Worm (Caenorhabditis elegans) whole organism, L1 larva: Measurements from ENCODE around the gene T14B4.5.
A peak's percentile ranks its signal among the peaks of the same experiment; 100 is the strongest.

Experiments used
- C04F5.9 ChIP-seq: sonication (generic microtip); optimal IDR thresholded peaks from 2 replicates; lab custom pipeline; 2016; ENCODE audit warnings: missing genetic modification characterization, missing compliant biosample characterization
- C16A3.4 ChIP-seq: fragments of 150-350 bp; optimal IDR thresholded peaks from 2 replicates; lab custom pipeline; 2014; ENCODE audit warnings: missing biosample characterization, missing genetic modification characterization
- alr-1 ChIP-seq: fragments of 200-800 bp; sonication (Bioruptor generic); optimal IDR thresholded peaks from 2 replicates; lab custom pipeline; 2018; ENCODE audit warnings: borderline replicate concordance, mild to moderate bottlenecking, missing genetic modification characterization, missing compliant biosample characterization
- ceh-63 ChIP-seq: fragments of 200-800 bp; sonication (Bioruptor generic); optimal IDR thresholded peaks from 2 replicates; lab custom pipeline; 2018; ENCODE audit warnings: mild to moderate bottlenecking, missing genetic modification characterization, missing compliant biosample characterization
- ceh-8 ChIP-seq: fragments of 200-800 bp; sonication (Bioruptor generic); optimal IDR thresholded peaks from 2 replicates; lab custom pipeline; 2018; ENCODE audit warnings: mild to moderate bottlenecking, missing genetic modification characterization, moderate library complexity, missing compliant biosample characterization
- ceh-82 ChIP-seq, 3 experiments: fragments of 150-350 bp in 1 of 3; sonication (generic microtip) in 2 of 3; optimal IDR thresholded peaks; 2 replicates each; lab custom pipeline; 2014 to 2017; ENCODE audit warnings: missing biosample characterization in 3 of 3, missing genetic modification characterization in 3 of 3
- ceh-90 ChIP-seq: sonication (generic microtip); optimal IDR thresholded peaks from 2 replicates; lab custom pipeline; 2016; ENCODE audit warnings: missing genetic modification characterization, missing compliant biosample characterization
- dsc-1 ChIP-seq: sonication (generic microtip); optimal IDR thresholded peaks from 2 replicates; lab custom pipeline; 2016; ENCODE audit warnings: mild to moderate bottlenecking, missing genetic modification characterization, missing compliant biosample characterization
- efl-1 ChIP-seq, 4 experiments: fragments of 150-350 bp; optimal IDR thresholded peaks in 3 of 4; peaks in 1 of 4; 1 replicate in 1 of 4; 2 replicates in 3 of 4; lab custom pipeline; 2014; ENCODE audit warnings: missing biosample characterization in 2 of 4, missing genetic modification characterization in 2 of 4, missing genetic modification reagents in 2 of 4
- efl-3 ChIP-seq: fragments of 200-800 bp; sonication (Bioruptor generic); optimal IDR thresholded peaks from 2 replicates; lab custom pipeline; 2018; ENCODE audit warnings: mild to moderate bottlenecking, missing genetic modification characterization, missing compliant biosample characterization
- egl-27 ChIP-seq, 2 experiments: fragments of 150-350 bp in 1 of 2; sonication (generic microtip); optimal IDR thresholded peaks; 3 replicates each; lab custom pipeline; 2017 to 2018; ENCODE audit warnings: missing biosample characterization in 2 of 2, missing genetic modification characterization in 2 of 2, missing genetic modification reagents in 2 of 2
- elt-3 ChIP-seq, 6 experiments: fragments of 150-350 bp in 1 of 6; sonication (generic microtip); optimal IDR thresholded peaks; 2 replicates each; lab custom pipeline; 2017 to 2018; ENCODE audit warnings: missing biosample characterization in 6 of 6, missing genetic modification characterization in 6 of 6, inconsistent platforms in 1 of 6
- ets-5 ChIP-seq: fragments of 200-800 bp; sonication (Bioruptor generic); IDR thresholded peaks from 2 replicates; pipeline ENCODE4 v1.3.6; 2022; ENCODE audit warnings: missing genetic modification characterization, missing compliant biosample characterization
- fkh-4 ChIP-seq: sonication (generic microtip); optimal IDR thresholded peaks from 2 replicates; lab custom pipeline; 2016; ENCODE audit warnings: missing compliant biosample characterization, missing genetic modification characterization, borderline replicate concordance
- grh-1 ChIP-seq: fragments of 200-800 bp; sonication (Bioruptor generic); IDR thresholded peaks from 2 replicates; pipeline ENCODE4 v1.3.6; 2022; ENCODE audit warnings: missing genetic modification reagents, missing genetic modification characterization, missing compliant biosample characterization
- hlh-4 ChIP-seq: sonication (generic microtip); optimal IDR thresholded peaks from 2 replicates; lab custom pipeline; 2016; ENCODE audit warnings: mild to moderate bottlenecking, missing genetic modification characterization, missing compliant biosample characterization
- irx-1 ChIP-seq: sonication (generic microtip); optimal IDR thresholded peaks from 2 replicates; lab custom pipeline; 2016; ENCODE audit warnings: missing genetic modification characterization, missing compliant biosample characterization
- isw-1 ChIP-seq: fragments of 200-800 bp; sonication (Bioruptor generic); IDR thresholded peaks from 2 replicates; pipeline ENCODE4 v1.3.6; 2022; ENCODE audit warnings: missing genetic modification characterization, missing compliant biosample characterization
- lin-13 ChIP-seq: fragments of 150-350 bp; optimal IDR thresholded peaks from 2 replicates; lab custom pipeline; 2014; ENCODE audit warnings: missing biosample characterization, missing genetic modification reagents, missing genetic modification characterization
- lin-14 ChIP-seq: fragments of 200-800 bp; sonication (Bioruptor generic); optimal IDR thresholded peaks from 2 replicates; lab custom pipeline; 2018; ENCODE audit warnings: mild to moderate bottlenecking, missing genetic modification characterization, moderate library complexity, missing compliant biosample characterization
- lin-15B ChIP-seq: fragments of 150-350 bp; sonication (generic microtip); optimal IDR thresholded peaks from 3 replicates; lab custom pipeline; 2014; ENCODE audit warnings: missing biosample characterization, missing genetic modification characterization
- lin-39 ChIP-seq: fragments of 150-350 bp; optimal IDR thresholded peaks from 2 replicates; lab custom pipeline; 2014; ENCODE audit warnings: missing biosample characterization, missing genetic modification reagents, missing genetic modification characterization
- lsy-2 ChIP-seq, 2 experiments: fragments of 150-350 bp; optimal IDR thresholded peaks; 2 replicates each; lab custom pipeline; 2014; ENCODE audit warnings: missing biosample characterization in 2 of 2, missing genetic modification characterization in 2 of 2
- mab-9 ChIP-seq: fragments of 200-800 bp; sonication (Bioruptor generic); IDR thresholded peaks from 2 replicates; pipeline ENCODE4 v1.3.6; 2022; ENCODE audit warnings: missing genetic modification reagents, missing genetic modification characterization, missing compliant biosample characterization
- mef-2 ChIP-seq: fragments of 150-350 bp; optimal IDR thresholded peaks from 2 replicates; lab custom pipeline; 2014; ENCODE audit warnings: missing biosample characterization, missing genetic modification characterization
- nhr-11 ChIP-seq: fragments of 150-350 bp; optimal IDR thresholded peaks from 2 replicates; lab custom pipeline; 2014; ENCODE audit warnings: missing biosample characterization, missing genetic modification characterization
- nhr-20 ChIP-seq: sonication (generic microtip); optimal IDR thresholded peaks from 2 replicates; lab custom pipeline; 2016; ENCODE audit warnings: mild to moderate bottlenecking, missing genetic modification characterization, missing compliant biosample characterization
- nhr-237 ChIP-seq: fragments of 150-350 bp; optimal IDR thresholded peaks from 2 replicates; lab custom pipeline; 2014; ENCODE audit warnings: missing biosample characterization, missing genetic modification characterization
- nhr-47 ChIP-seq: sonication (generic microtip); optimal IDR thresholded peaks from 2 replicates; lab custom pipeline; 2016; ENCODE audit warnings: mild to moderate bottlenecking, missing genetic modification characterization, moderate library complexity, missing compliant biosample characterization
- nhr-71 ChIP-seq: sonication (generic microtip); optimal IDR thresholded peaks from 2 replicates; lab custom pipeline; 2016; ENCODE audit warnings: mild to moderate bottlenecking, missing genetic modification characterization, moderate library complexity, missing compliant biosample characterization
- nhr-76 ChIP-seq: sonication (generic microtip); optimal IDR thresholded peaks from 2 replicates; lab custom pipeline; 2017; ENCODE audit warnings: missing biosample characterization, missing genetic modification characterization
- nhr-77 ChIP-seq: fragments of 150-350 bp; optimal IDR thresholded peaks from 2 replicates; lab custom pipeline; 2014; ENCODE audit warnings: missing biosample characterization, missing genetic modification characterization
- nhr-84 ChIP-seq: sonication (generic microtip); optimal IDR thresholded peaks from 2 replicates; lab custom pipeline; 2017; ENCODE audit warnings: missing biosample characterization, missing genetic modification characterization
- nhr-85 ChIP-seq: sonication (generic microtip); peaks from one replicate; lab custom pipeline; 2016; ENCODE audit warnings: missing genetic modification characterization, inconsistent platforms, missing compliant biosample characterization
- nhr-90 ChIP-seq: sonication (generic microtip); optimal IDR thresholded peaks from 2 replicates; lab custom pipeline; 2016; ENCODE audit warnings: mild to moderate bottlenecking, missing genetic modification characterization, missing compliant biosample characterization; ENCODE audit not compliant: poor library complexity
- pqm-1 ChIP-seq: sonication (generic microtip); optimal IDR thresholded peaks from 3 replicates; lab custom pipeline; 2017; ENCODE audit warnings: missing biosample characterization, missing genetic modification characterization
- rnt-1 ChIP-seq: sonication (generic microtip); optimal IDR thresholded peaks from 2 replicates; lab custom pipeline; 2016; ENCODE audit warnings: mild to moderate bottlenecking, missing genetic modification characterization, moderate library complexity, missing compliant biosample characterization
- skn-1 ChIP-seq: fragments of 150-350 bp; optimal IDR thresholded peaks from 2 replicates; lab custom pipeline; 2014; ENCODE audit warnings: missing biosample characterization, missing genetic modification characterization
- sox-4 ChIP-seq: sonication (generic microtip); optimal IDR thresholded peaks from 2 replicates; lab custom pipeline; 2016; ENCODE audit warnings: missing genetic modification characterization, missing compliant biosample characterization
- sptf-1 ChIP-seq: fragments of 150-350 bp; optimal IDR thresholded peaks from 2 replicates; lab custom pipeline; 2014; ENCODE audit warnings: missing biosample characterization, missing genetic modification characterization
- sup-37 ChIP-seq: fragments of 200-800 bp; sonication (Bioruptor generic); optimal IDR thresholded peaks from 2 replicates; lab custom pipeline; 2018; ENCODE audit warnings: mild to moderate bottlenecking, missing genetic modification characterization, missing compliant biosample characterization
- swsn-7 ChIP-seq: sonication (generic microtip); optimal IDR thresholded peaks from 2 replicates; lab custom pipeline; 2016; ENCODE audit warnings: missing genetic modification characterization, missing compliant biosample characterization
- tlp-1 ChIP-seq: fragments of 150-350 bp; optimal IDR thresholded peaks from 2 replicates; lab custom pipeline; 2014; ENCODE audit warnings: missing biosample characterization, missing genetic modification characterization
- unc-62 ChIP-seq: fragments of 150-350 bp; optimal IDR thresholded peaks from 2 replicates; lab custom pipeline; 2014; ENCODE audit warnings: missing biosample characterization, missing genetic modification reagents, missing genetic modification characterization
- unc-86 ChIP-seq: sonication (generic microtip); optimal IDR thresholded peaks from 2 replicates; lab custom pipeline; 2016; ENCODE audit warnings: missing genetic modification characterization, missing compliant biosample characterization
- vab-15 ChIP-seq: sonication (generic microtip); optimal IDR thresholded peaks from 2 replicates; lab custom pipeline; 2017; ENCODE audit warnings: missing genotype, mild to moderate bottlenecking, missing genetic modification characterization, missing compliant biosample characterization
- xbp-1 ChIP-seq: sonication (generic microtip); optimal IDR thresholded peaks from 2 replicates; lab custom pipeline; 2016; ENCODE audit warnings: missing genetic modification characterization, missing compliant biosample characterization
- zag-1 ChIP-seq: fragments of 150-350 bp; optimal IDR thresholded peaks from 2 replicates; lab custom pipeline; 2014; ENCODE audit warnings: missing biosample characterization, missing genetic modification characterization
- zip-4 ChIP-seq: fragments of 200-800 bp; sonication (Bioruptor generic); optimal IDR thresholded peaks from 2 replicates; lab custom pipeline; 2018; ENCODE audit warnings: mild to moderate bottlenecking, missing genetic modification characterization, moderate library complexity, missing compliant biosample characterization
- ztf-4 ChIP-seq: fragments of 150-350 bp; optimal IDR thresholded peaks from 2 replicates; lab custom pipeline; 2014; ENCODE audit warnings: missing biosample characterization, missing genetic modification characterization

The T14B4.5 gene

ce11 chrII:6721581-6721980, 4.9 kb downstream of the T14B4.5 start (continued):
- peak; percentile 85 for TF ChIP-seq nhr-20
- no peak for TF ChIP-seq nhr-76
- TF ChIP-seq nhr-71, result peak; percentile 56
- TF ChIP-seq efl-3 (GFP tag; lab: Kevin White, UChicago), result no peak
- peak; percentile 32 for TF ChIP-seq swsn-7
- TF ChIP-seq fkh-4 (tag; lab: Kevin White, UChicago), result no peak
- no peak for TF ChIP-seq zip-4 (GFP tag; lab: Kevin White, UChicago)
- no peak for TF ChIP-seq lin-39
- TF ChIP-seq sox-4 (tag; lab: Kevin White, UChicago), result no peak
- TF ChIP-seq ceh-90 (tag; lab: Kevin White, UChicago), result no peak
- peak in 2 of 6 experiments; percentile 9 to 17 for TF ChIP-seq elt-3 (tag; optimal IDR thresholded peaks at IDR 0.05; lab: Kevin White, UChicago)
- peak; percentile 7 for TF ChIP-seq skn-1 (tag; lab: Kevin White, UChicago)
- TF ChIP-seq lsy-2 (tag; optimal IDR thresholded peaks at IDR 0.05; lab: Kevin White, UChicago), result peak; percentile 18 to 50
- no peak for TF ChIP-seq nhr-237 (tag; lab: Kevin White, UChicago)
- TF ChIP-seq mab-9 (GFP tag; lab: Robert Waterston, UW), result no peak
- TF ChIP-seq egl-27 (tag; optimal IDR thresholded peaks at IDR 0.05; lab: Kevin White, UChicago), result no peak
- TF ChIP-seq lin-13 (GFP tag; lab: Kevin White, UChicago), result no peak
- TF ChIP-seq xbp-1, result peak; percentile 26
- no peak for TF ChIP-seq ceh-8 (GFP tag; lab: Kevin White, UChicago)
- TF ChIP-seq tlp-1 (tag; lab: Kevin White, UChicago), result no peak
- TF ChIP-seq irx-1 (tag; lab: Kevin White, UChicago), result peak; percentile 32
- TF ChIP-seq unc-62 (GFP tag; lab: Kevin White, UChicago), result no peak
- TF ChIP-seq unc-86 (tag; lab: Kevin White, UChicago), result no peak
- TF ChIP-seq lin-15B (tag; lab: Kevin White, UChicago), result no peak
- no peak for TF ChIP-seq nhr-85 (tag; lab: Kevin White, UChicago)
- TF ChIP-seq ztf-4 (tag; lab: Kevin White, UChicago), result no peak
- TF ChIP-seq mef-2 (tag; lab: Kevin White, UChicago), result no peak
- TF ChIP-seq zag-1 (tag; lab: Kevin White, UChicago), result no peak
- no peak for TF ChIP-seq pqm-1 (tag; lab: Kevin White, UChicago)
- TF ChIP-seq nhr-90 (tag; lab: Kevin White, UChicago), result peak; percentile 3
- TF ChIP-seq sptf-1 (tag; lab: Kevin White, UChicago), result no peak

- TF ChIP-seq sup-37 (GFP tag; lab: Kevin White, UChicago) (no peak), ets-5 (GFP tag; lab: Robert Waterston, UW) (no peak), lin-13 (GFP tag; lab: Kevin White, UChicago) (no peak), lin-14 (peak; percentile 32), C04F5.9 (no peak), nhr-47 (tag; lab: Kevin White, UChicago) (no peak), dsc-1 (peak; percentile 52)
Measured at ce11 chrII:6726814-6727213, 10.2 kb downstream of the T14B4.5 start.

ce11 chrII:6729331-6729730, 12.7 kb downstream of the T14B4.5 start, which contains the start of gene T14B4.8:
TSS of gene T14B4.8 (minus strand) at chrII:6729390.
- TF ChIP-seq nhr-84 (no peak), unc-86 (tag; lab: Kevin White, UChicago) (no peak), ceh-82 (tag; optimal IDR thresholded peaks at IDR 0.05; lab: Kevin White, UChicago) (peak in 1 of 3 experiments; percentile 32), ceh-63 (GFP tag; lab: Kevin White, UChicago) (no peak), C16A3.4 (tag; lab: Kevin White, UChicago) (no peak), nhr-71 (peak; percentile 33), isw-1 (GFP tag; lab: Robert Waterston, UW) (peak; percentile 6; the same call in 1 of the 2 replicates), nhr-11 (no peak), nhr-90 (tag; lab: Kevin White, UChicago) (no peak), hlh-4 (tag; lab: Kevin White, UChicago) (no peak), nhr-77 (tag; lab: Kevin White, UChicago) (no peak), swsn-7 (no peak), vab-15 (tag; lab: Kevin White, UChicago) (no peak), skn-1 (tag; lab: Kevin White, UChicago) (no peak), fkh-4 (tag; lab: Kevin White, UChicago) (no peak), efl-1 (optimal IDR thresholded peaks at IDR 0.05; lab: Kevin White, UChicago) (peak; percentile 13 to 41), efl-1 (GFP tag; optimal IDR thresholded peaks at IDR 0.05 in 1 of 2; lab: Kevin White, UChicago) (peak in 1 of 2 experiments; percentile 50), alr-1 (tag; lab: Kevin White, UChicago) (no peak), pqm-1 (tag; lab: Kevin White, UChicago) (no peak), nhr-237 (tag; lab: Kevin White, UChicago) (no peak), sptf-1 (tag; lab: Kevin White, UChicago) (no peak), grh-1 (no peak), rnt-1 (tag; lab: Kevin White, UChicago) (peak; percentile 17)
